Worm (Caenorhabditis elegans) whole organism, L3 larva: ENCODE measurements around the gene F34H10.1.
A peak's percentile ranks its signal among the peaks of the same experiment; 100 is the strongest.

ENCODE experiments used
- aly-2 ChIP-seq: fragments of 150-350 bp; optimal IDR thresholded peaks from 2 replicates; lab custom pipeline; 2014; ENCODE audit warnings: missing biosample characterization, missing genetic modification characterization
- ceh-16 ChIP-seq: sonication (generic microtip); optimal IDR thresholded peaks from 2 replicates; lab custom pipeline; 2017; ENCODE audit warnings: missing biosample characterization, missing genetic modification characterization
- ceh-28 ChIP-seq: fragments of 150-350 bp; optimal IDR thresholded peaks from 2 replicates; lab custom pipeline; 2014; ENCODE audit warnings: missing biosample characterization, missing genetic modification reagents, missing genetic modification characterization
- ceh-9 ChIP-seq: sonication (generic microtip); optimal IDR thresholded peaks from 2 replicates; lab custom pipeline; 2018; ENCODE audit warnings: missing biosample characterization, missing genetic modification characterization
- daf-12 ChIP-seq: fragments of 150-350 bp; optimal IDR thresholded peaks from 2 replicates; lab custom pipeline; 2014; ENCODE audit warnings: missing biosample characterization, missing genetic modification reagents, missing genetic modification characterization
- egl-27 ChIP-seq: sonication (generic microtip); optimal IDR thresholded peaks from 4 replicates; lab custom pipeline; 2017; ENCODE audit warnings: missing biosample characterization, missing genetic modification reagents, missing genetic modification characterization
- elt-2 ChIP-seq: sonication (generic microtip); optimal IDR thresholded peaks from 2 replicates; lab custom pipeline; 2016; ENCODE audit warnings: missing genetic modification reagents, mild to moderate bottlenecking, missing genetic modification characterization, missing compliant biosample characterization
- fkh-10 ChIP-seq: sonication (generic microtip); optimal IDR thresholded peaks from 2 replicates; lab custom pipeline; 2017; ENCODE audit warnings: missing biosample characterization, missing genetic modification reagents, missing genetic modification characterization
- fos-1 ChIP-seq: fragments of 150-350 bp; optimal IDR thresholded peaks from 2 replicates; lab custom pipeline; 2014; ENCODE audit warnings: missing biosample characterization, missing genetic modification characterization
- jun-1 ChIP-seq: fragments of 150-350 bp; optimal IDR thresholded peaks from 2 replicates; lab custom pipeline; 2014; ENCODE audit warnings: missing biosample characterization, missing genetic modification reagents, missing genetic modification characterization
- lin-15B ChIP-seq: fragments of 150-350 bp; optimal IDR thresholded peaks from 2 replicates; lab custom pipeline; 2014; ENCODE audit warnings: missing biosample characterization, missing genetic modification characterization
- lin-39 ChIP-seq: fragments of 150-350 bp; optimal IDR thresholded peaks from 2 replicates; lab custom pipeline; 2018; ENCODE audit warnings: missing biosample characterization, missing genetic modification reagents, missing genetic modification characterization
- mml-1 ChIP-seq: fragments of 150-350 bp; sonication (generic microtip); optimal IDR thresholded peaks from 3 replicates; lab custom pipeline; 2014; ENCODE audit warnings: missing biosample characterization, missing genetic modification characterization
- nfya-1 ChIP-seq: sonication (generic microtip); optimal IDR thresholded peaks from 2 replicates; lab custom pipeline; 2017; ENCODE audit warnings: missing genetic modification characterization, mild to moderate bottlenecking, missing compliant biosample characterization, antibody characterized with exemption, moderate library complexity; ENCODE audit not compliant: insufficient read depth
- nhr-11 ChIP-seq: fragments of 150-350 bp; optimal IDR thresholded peaks from 2 replicates; lab custom pipeline; 2014; ENCODE audit warnings: missing biosample characterization, missing genetic modification characterization
- nhr-12 ChIP-seq: fragments of 150-350 bp; optimal IDR thresholded peaks from 2 replicates; lab custom pipeline; 2014; ENCODE audit warnings: missing biosample characterization, missing genetic modification characterization
- nhr-43 ChIP-seq: sonication (generic microtip); optimal IDR thresholded peaks from 2 replicates; lab custom pipeline; 2016; ENCODE audit warnings: mild to moderate bottlenecking, missing genetic modification characterization, missing compliant biosample characterization; ENCODE audit not compliant: poor library complexity, severe bottlenecking
- nhr-67 ChIP-seq: fragments of 150-350 bp; optimal IDR thresholded peaks from 2 replicates; lab custom pipeline; 2014; ENCODE audit warnings: missing biosample characterization, missing genetic modification characterization
- nhr-77 ChIP-seq: fragments of 150-350 bp; optimal IDR thresholded peaks from 2 replicates; lab custom pipeline; 2014; ENCODE audit warnings: missing biosample characterization, missing genetic modification characterization
- pha-4 ChIP-seq: fragments of 150-350 bp; optimal IDR thresholded peaks from 2 replicates; lab custom pipeline; 2014; ENCODE audit warnings: missing biosample characterization, missing genetic modification reagents, missing genetic modification characterization
- pqm-1 ChIP-seq: fragments of 150-350 bp; optimal IDR thresholded peaks from 2 replicates; lab custom pipeline; 2017; ENCODE audit warnings: missing biosample characterization, missing genetic modification characterization, inconsistent platforms
- sea-2 ChIP-seq: fragments of 150-350 bp; sonication (generic microtip); optimal IDR thresholded peaks from 4 replicates; lab custom pipeline; 2014; ENCODE audit warnings: missing biosample characterization, missing genetic modification reagents, missing genetic modification characterization
- skn-1 ChIP-seq: fragments of 150-350 bp; optimal IDR thresholded peaks from 2 replicates; lab custom pipeline; 2014; ENCODE audit warnings: missing biosample characterization, missing genetic modification characterization
- snpc-4 ChIP-seq: fragments of 150-350 bp; optimal IDR thresholded peaks from 2 replicates; lab custom pipeline; 2014; ENCODE audit warnings: missing biosample characterization, missing genetic modification characterization
- tbx-2 ChIP-seq: sonication (generic microtip); optimal IDR thresholded peaks from 2 replicates; lab custom pipeline; 2016; ENCODE audit warnings: mild to moderate bottlenecking, missing genetic modification characterization, missing compliant biosample characterization
- unc-39 ChIP-seq: sonication (generic microtip); optimal IDR thresholded peaks from 4 replicates; lab custom pipeline; 2017; ENCODE audit warnings: missing biosample characterization, missing genetic modification characterization
- unc-62 ChIP-seq: fragments of 150-350 bp; sonication (generic microtip); optimal IDR thresholded peaks from 4 replicates; lab custom pipeline; 2014; ENCODE audit warnings: missing biosample characterization, missing genetic modification reagents, missing genetic modification characterization
- zag-1 ChIP-seq: fragments of 150-350 bp; optimal IDR thresholded peaks from 2 replicates; lab custom pipeline; 2014; ENCODE audit warnings: missing biosample characterization, missing genetic modification characterization
- ztf-11 ChIP-seq: fragments of 150-350 bp; optimal IDR thresholded peaks from 2 replicates; lab custom pipeline; 2014; ENCODE audit warnings: missing biosample characterization, missing genetic modification characterization

Gene F34H10.1

DNA sequence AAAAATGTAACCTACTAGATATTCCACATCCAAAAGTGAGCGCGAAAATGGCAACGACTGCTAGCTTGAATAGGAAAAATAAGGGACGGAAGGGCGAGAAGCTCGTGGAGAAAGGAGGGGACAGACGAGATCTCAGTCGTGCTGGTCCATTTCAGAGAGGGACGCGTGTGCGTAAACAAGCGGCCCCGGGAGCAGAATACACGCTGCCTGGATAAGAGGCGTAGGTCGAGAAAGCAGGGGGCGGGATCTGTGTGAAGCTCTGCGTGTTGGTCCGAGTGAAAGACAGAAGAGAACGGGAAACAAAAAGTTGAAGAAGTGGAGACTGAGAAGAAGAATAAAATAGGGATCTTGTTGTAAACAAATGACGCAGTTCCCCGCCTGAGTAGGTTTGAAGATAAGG lies 42.6 kb downstream of the F34H10.1 start, which contains the start of gene T14B1.1:
T14B1.1 (minus strand) TSS at position 170 of the 400 bp plus-strand sequence.
- TF ChIP-seq nhr-11 (tag; lab: Kevin White, UChicago) (no peak), fos-1 (no peak), lin-39 (tag; lab: Kevin White, UChicago) (peak; percentile 82), lin-15B (tag; lab: Kevin White, UChicago) (no peak), nfya-1 (peak; percentile 61), nhr-77 (tag; lab: Kevin White, UChicago) (no peak), unc-62 (GFP tag; lab: Kevin White, UChicago) (no peak), fkh-10 (GFP tag; lab: Kevin White, UChicago) (peak; percentile 61), snpc-4 (tag; lab: Kevin White, UChicago) (no peak), nhr-43 (no peak), aly-2 (tag; lab: Kevin White, UChicago) (no peak)

DNA sequence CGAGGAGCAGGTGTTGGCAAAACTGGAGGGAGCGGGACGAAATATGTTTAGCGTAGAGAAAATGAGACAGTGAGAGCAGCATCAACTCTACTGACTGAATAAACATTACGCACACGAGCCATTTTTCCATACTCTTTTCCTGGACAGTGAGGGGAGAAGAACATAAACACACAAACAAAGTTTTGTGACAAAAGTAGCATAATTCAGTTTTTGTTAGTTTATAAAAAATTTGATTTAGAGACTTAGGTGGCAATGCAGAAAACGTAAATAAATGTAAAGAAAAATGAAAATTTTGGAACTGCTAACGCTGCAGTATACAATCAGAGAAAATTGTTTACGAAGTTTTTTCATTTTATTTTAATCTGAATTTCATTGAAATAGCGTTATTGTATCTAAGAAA lies 47.3 kb downstream of the F34H10.1 start:
- TF ChIP-seq elt-2 (tag; lab: Kevin White, UChicago) (peak; percentile 6), pha-4 (tag; lab: Kevin White, UChicago) (peak; percentile 57), mml-1 (tag; lab: Kevin White, UChicago) (no peak)

DNA sequence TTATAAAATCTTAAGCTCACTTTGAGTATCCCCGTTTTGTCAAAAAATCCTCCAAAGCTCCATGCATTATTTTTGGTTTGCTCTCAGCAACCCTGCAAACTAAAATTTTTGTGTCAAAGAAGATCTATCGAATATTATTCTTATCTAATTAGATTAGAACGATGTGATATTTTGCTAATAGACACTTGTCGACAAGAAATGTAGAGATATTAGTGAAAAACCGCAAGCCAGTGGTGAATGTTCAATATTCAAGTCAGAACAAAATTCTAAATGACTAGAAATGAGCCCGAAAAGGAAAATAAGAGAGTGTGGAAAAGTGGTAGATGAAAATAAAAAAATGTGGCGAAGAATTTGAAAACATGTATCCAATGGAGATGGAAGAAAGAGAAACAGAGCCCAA lies 48.9 kb downstream of the F34H10.1 start, which contains the start of gene C43C3.4:
C43C3.4 (minus strand) TSS at position 101 of the 400 bp plus-strand sequence.
- TF ChIP-seq nhr-67 (no peak), jun-1 (tag; lab: Kevin White, UChicago) (no peak), zag-1 (tag; lab: Kevin White, UChicago) (no peak), nhr-77 (tag; lab: Kevin White, UChicago) (no peak), sea-2 (GFP tag; lab: Kevin White, UChicago) (no peak), ztf-11 (tag; lab: Kevin White, UChicago) (no peak), snpc-4 (tag; lab: Kevin White, UChicago) (no peak), skn-1 (tag; lab: Kevin White, UChicago) (no peak), fos-1 (no peak), unc-62 (GFP tag; lab: Kevin White, UChicago) (no peak), egl-27 (tag; lab: Kevin White, UChicago) (no peak), pqm-1 (tag; lab: Kevin White, UChicago) (no peak), lin-15B (tag; lab: Kevin White, UChicago) (no peak), ceh-28 (no peak), unc-39 (no peak), nhr-12 (tag; lab: Kevin White, UChicago) (no peak), nhr-11 (tag; lab: Kevin White, UChicago) (no peak), nhr-43 (no peak), tbx-2 (no peak), daf-12 (tag; lab: Kevin White, UChicago) (no peak)

DNA sequence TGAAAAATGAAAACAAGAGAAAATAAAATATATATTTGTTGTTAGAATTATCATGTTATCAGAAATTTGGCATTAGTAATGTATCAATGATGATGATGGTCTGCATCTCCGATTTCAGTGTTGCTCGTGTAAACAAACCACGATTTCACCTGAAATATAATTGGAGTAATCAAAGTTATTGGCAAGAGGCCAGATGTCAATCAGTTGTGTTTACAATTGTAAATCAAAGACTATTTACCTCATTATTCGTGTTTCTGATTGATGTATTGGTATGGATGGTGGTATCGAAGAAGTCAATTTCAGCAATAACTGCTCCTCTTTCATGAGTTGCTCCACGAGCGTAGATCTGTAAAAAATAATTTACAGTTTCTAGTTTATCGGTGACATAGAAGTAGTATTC lies 50.1 kb downstream of the F34H10.1 start:
- peak; percentile 24 for TF ChIP-seq pha-4 (tag; lab: Kevin White, UChicago)
- peak; percentile 10 for TF ChIP-seq elt-2 (tag; lab: Kevin White, UChicago)
- no peak for TF ChIP-seq ceh-9
- no peak for TF ChIP-seq ceh-16
